Fruit fly (Drosophila melanogaster) whole organism, pupa: Measurements from ENCODE around the gene CG9459.

Experiments used
- CG12605 ChIP-seq: fragments of 200-800 bp; sonication (Bioruptor generic); IDR thresholded peaks from 2 replicates; pipeline ENCODE4 v1.3.6; 2022; ENCODE audit warnings: missing biosample characterization, missing genetic modification characterization
- CG14655 ChIP-seq: fragments of 200-800 bp; sonication (Bioruptor generic); optimal IDR thresholded peaks from 3 replicates; lab custom pipeline; 2017; ENCODE audit warnings: mild to moderate bottlenecking, missing biosample characterization, missing genetic modification reagents, missing genetic modification characterization
- CG34367 ChIP-seq: fragments of 200-800 bp; sonication (Bioruptor generic); optimal IDR thresholded peaks from 2 replicates; lab custom pipeline; 2018; ENCODE audit warnings: missing biosample characterization, mild to moderate bottlenecking, missing genetic modification characterization
- CG8159 ChIP-seq: fragments of 200-800 bp; sonication (Bioruptor generic); optimal IDR thresholded peaks from 3 replicates; lab custom pipeline; 2018; ENCODE audit warnings: missing biosample characterization, mild to moderate bottlenecking, missing genetic modification characterization, moderate library complexity
- CG9948 ChIP-seq: fragments of 200-800 bp; sonication (Bioruptor generic); optimal IDR thresholded peaks from 2 replicates; lab custom pipeline; 2018; ENCODE audit warnings: missing biosample characterization, mild to moderate bottlenecking, missing genetic modification characterization, moderate library complexity
- D1 ChIP-seq: fragments of 200-800 bp; sonication (Bioruptor generic); optimal IDR thresholded peaks from 2 replicates; lab custom pipeline; 2018; ENCODE audit warnings: missing biosample characterization, mild to moderate bottlenecking, missing genetic modification characterization, moderate library complexity
- EcR ChIP-seq: fragments of 200-800 bp; sonication (Bioruptor generic); optimal IDR thresholded peaks from 3 replicates; lab custom pipeline; 2019; ENCODE audit warnings: missing biosample characterization, missing genetic modification characterization, mild to moderate bottlenecking, moderate library complexity, missing genetic modification reagents
- Pif1A ChIP-seq: fragments of 200-800 bp; sonication (Bioruptor generic); optimal IDR thresholded peaks from 3 replicates; lab custom pipeline; 2016; ENCODE audit warnings: missing biosample characterization, missing genetic modification characterization
- Snoo ChIP-seq: fragments of 200-800 bp; sonication (Bioruptor generic); optimal IDR thresholded peaks from 3 replicates; lab custom pipeline; 2017; ENCODE audit warnings: missing biosample characterization, mild to moderate bottlenecking, missing genetic modification characterization, inconsistent platforms

dm6 chr3R:9808946-9809545, 9.1 kb downstream of the CG9459 start, which contains the start of gene FBXO11:
- peak; percentile 65 for TF ChIP-seq CG12605 (GFP tag; lab: Robert Waterston, UW)
- TF ChIP-seq CG34367, result peak; percentile 75
- no peak for TF ChIP-seq CG14655 (GFP tag; lab: Kevin White, UChicago)
- TF ChIP-seq CG8159 (tag; lab: Kevin White, UChicago), result peak; percentile 43
- TF ChIP-seq D1 (tag; lab: Kevin White, UChicago), result no peak
- no peak for TF ChIP-seq Pif1A
- TF ChIP-seq Snoo, result peak; percentile 62
- no peak for TF ChIP-seq CG9948 (tag; lab: Kevin White, UChicago)
- peak; percentile 76 for TF ChIP-seq EcR
